Worm (Caenorhabditis elegans) whole organism, dauer: Measurements from ENCODE around the gene ugt-45.

Source experiments
- unc-62 ChIP-seq: sonication (generic microtip); optimal IDR thresholded peaks from 2 replicates; lab custom pipeline; 2017; ENCODE audit warnings: missing biosample characterization, missing genetic modification reagents, missing genetic modification characterization

ugt-45 gene

DNA sequence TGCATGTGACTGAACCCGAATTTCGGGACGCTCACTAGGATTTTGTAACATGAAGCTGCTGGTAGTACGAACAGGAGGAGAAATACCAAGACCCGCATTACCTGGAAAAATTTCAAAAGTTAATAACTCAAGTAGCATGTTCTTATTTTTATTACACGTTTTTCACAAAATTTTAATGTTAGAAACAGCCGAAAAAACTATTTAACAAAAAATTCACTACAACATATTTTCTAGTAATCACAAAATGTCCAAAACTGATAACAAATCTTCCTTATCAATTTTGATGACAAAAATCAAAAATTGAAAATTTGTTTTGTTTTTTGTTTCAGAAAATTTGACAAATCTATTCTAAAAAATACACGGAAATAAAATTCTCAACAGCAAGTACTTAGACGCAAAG lies at the start of gene ugt-45:
TSS of gene ugt-45 (minus strand) at position 101 of the 400 bp plus-strand sequence.
- TF ChIP-seq unc-62 (GFP tag; lab: Kevin White, UChicago), result no peak

ce11 chrIV:3797442-3797841 lies 46.5 kb upstream of the ugt-45 start:
- no peak for TF ChIP-seq unc-62 (GFP tag; lab: Kevin White, UChicago)

- no peak for TF ChIP-seq unc-62 (GFP tag; lab: Kevin White, UChicago)
Observed at ce11 chrIV:3794437-3794836, 43.5 kb upstream of the ugt-45 start, which contains the start of gene K09B3.1. Gene K09B3.1, plus strand, starts transcription at chrIV:3794737.

ce11 chrIV:3783910-3784309 lies 33.0 kb upstream of the ugt-45 start, which contains the start of gene glct-6:
Gene glct-6, plus strand, starts transcription at chrIV:3784210.
- TF ChIP-seq unc-62 (GFP tag; lab: Kevin White, UChicago), result no peak

DNA sequence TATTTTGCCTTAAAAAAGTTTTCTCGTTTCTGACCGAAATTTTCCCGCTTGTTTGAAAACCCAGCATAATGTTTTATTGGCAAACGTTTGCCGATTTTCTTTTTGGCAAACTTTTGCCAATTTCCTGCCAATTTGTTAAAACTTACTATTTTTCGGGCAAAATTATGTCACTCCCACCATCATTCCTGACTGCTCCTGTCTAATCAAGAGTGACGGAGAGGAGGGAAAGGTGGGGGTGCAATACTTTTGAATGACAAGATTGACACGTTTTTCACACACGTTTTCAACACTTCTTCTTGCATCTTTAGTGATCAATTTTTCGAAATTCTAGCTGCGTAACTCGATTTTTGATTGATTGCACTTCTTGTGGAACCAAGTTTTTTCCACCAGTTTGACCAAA lies 30.6 kb upstream of the ugt-45 start:
- TF ChIP-seq unc-62 (GFP tag; lab: Kevin White, UChicago), result no peak

DNA sequence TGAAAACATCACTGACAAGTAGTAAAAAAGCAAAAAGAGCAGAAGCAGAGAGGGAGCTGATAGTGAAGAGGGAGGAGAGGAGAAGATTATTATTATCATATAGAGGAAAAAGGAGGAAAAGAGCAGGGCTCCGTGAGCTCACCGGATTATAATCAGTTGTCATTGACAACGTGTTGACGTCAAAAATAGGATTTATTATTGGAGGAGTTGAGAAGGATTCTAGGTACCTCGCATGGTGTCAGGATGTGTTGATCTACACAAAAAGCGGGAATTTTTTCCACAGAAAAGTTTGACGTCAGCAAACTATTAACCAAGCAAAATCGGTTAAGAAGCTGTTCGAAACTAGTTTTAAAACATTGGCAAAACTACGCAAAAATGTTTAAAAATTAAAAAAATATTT lies 23.3 kb upstream of the ugt-45 start:
- no peak for TF ChIP-seq unc-62 (GFP tag; lab: Kevin White, UChicago)

- TF ChIP-seq unc-62 (GFP tag; lab: Kevin White, UChicago), result no peak
Observed at ce11 chrIV:3767749-3768148, 16.8 kb upstream of the ugt-45 start.

DNA sequence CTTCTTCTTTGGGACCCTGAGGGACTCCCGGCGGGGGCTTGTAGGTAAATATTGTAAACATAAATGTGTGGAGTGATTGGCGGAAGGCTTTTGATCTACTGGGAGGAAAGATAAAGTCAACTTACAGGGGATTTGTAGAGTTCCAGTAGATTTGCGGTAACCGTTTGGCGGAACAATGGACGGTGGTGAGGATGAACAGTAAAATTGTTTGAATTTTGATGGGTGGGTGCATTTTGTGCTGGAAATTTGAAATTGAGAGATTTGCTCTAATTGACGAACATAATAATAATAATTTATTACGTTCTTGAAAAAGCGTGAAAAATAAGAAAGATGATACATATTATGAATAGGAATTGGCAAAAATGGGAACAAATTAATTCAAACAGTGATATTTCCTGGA lies 15.7 kb upstream of the ugt-45 start, which contains the start of gene vab-2:
TSS of gene vab-2 (minus strand) at position 238 of the 400 bp plus-strand sequence.
- no peak for TF ChIP-seq unc-62 (GFP tag; lab: Kevin White, UChicago)

DNA sequence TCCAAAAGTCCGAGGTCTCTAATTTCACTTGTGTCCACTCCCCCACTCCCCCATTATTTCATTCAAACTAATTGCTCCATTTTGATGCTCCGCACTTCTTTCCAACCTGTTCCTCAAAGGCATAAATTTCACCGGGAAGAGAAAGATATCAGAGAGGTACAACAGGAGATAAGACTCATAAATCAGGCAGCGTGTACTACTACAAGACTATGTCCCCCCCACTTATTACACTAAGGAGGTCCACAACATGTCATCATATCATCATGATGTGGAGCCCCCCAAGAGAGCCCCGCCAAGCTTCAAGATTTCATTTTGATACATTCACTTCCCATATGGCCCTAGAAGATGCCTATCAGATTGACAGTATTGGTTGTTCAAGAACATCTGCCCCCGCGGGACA lies 14.6 kb upstream of the ugt-45 start:
- no peak for TF ChIP-seq unc-62 (GFP tag; lab: Kevin White, UChicago)

- TF ChIP-seq unc-62 (GFP tag; lab: Kevin White, UChicago), result no peak
Observed at ce11 chrIV:3764012-3764549, 13.2 kb upstream of the ugt-45 start.

DNA sequence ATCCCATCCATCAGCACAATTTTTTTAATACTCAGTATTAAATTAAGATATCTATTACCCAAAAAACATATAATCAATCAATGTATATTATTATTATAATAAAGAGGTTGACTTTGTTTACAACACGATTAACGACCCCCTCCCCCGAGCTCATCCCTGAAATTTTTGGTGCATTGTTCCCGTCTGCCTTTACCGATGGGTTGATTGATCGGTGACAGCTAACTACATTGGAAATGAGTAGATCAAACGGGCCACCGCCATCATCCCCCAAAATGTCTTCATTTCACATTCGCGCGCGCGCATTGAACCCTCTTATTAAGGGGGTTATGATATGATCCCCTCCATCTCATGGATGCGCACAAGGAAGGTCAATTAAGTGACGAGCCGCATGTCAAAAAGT lies 8.9 kb upstream of the ugt-45 start:
- no peak for TF ChIP-seq unc-62 (GFP tag; lab: Kevin White, UChicago)

ce11 chrIV:3755921-3756320 lies 5.0 kb upstream of the ugt-45 start, which contains the start of gene best-20:
Gene best-20, plus strand, starts transcription at chrIV:3756221.
- no peak for TF ChIP-seq unc-62 (GFP tag; lab: Kevin White, UChicago)

DNA sequence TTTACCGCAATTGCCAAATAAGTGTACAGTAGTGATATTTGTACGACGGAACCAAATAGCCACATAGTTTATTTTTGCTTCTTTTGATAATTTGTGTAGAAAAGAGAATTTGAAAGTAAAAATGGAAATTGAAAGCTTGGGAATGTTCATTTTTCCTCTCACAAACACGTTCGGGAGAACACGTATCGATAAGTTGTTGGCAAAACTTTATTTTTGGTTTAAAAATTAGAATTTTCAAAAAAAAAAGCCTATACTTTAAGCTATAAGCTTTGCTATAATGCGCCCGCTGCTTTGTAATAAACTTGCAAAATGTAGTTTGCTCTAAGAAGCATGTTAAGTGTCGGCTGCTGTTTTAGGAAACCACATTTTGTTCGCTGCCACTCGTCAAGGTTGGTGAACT lies 4.5 kb upstream of the ugt-45 start, which contains the start of gene Y37E11AR.7:
TSS of gene Y37E11AR.7 (minus strand) at position 101 of the 400 bp plus-strand sequence.
- no peak for TF ChIP-seq unc-62 (GFP tag; lab: Kevin White, UChicago)

ce11 chrIV:3752276-3752675 lies 1.4 kb upstream of the ugt-45 start:
- TF ChIP-seq unc-62 (GFP tag; lab: Kevin White, UChicago), result no peak

DNA sequence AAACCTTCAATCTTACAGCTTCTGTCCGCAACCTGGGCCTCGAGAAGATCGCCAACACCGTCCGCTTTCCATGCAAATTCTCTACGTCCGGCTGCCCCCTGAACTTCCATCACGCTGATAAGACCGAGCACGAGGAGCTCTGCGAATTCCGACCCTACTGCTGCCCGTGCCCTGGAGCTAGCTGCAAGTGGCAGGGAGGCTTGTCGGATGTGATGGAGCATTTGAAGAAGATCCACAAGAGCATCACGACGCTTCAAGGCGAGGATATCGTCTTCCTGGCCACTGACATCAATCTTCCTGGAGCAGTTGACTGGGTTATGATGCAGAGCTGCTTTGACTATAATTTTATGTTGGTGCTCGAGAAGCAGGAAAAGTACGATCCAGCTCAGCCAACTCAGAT lies 5.1 kb downstream of the ugt-45 start:
- no peak for TF ChIP-seq unc-62 (GFP tag; lab: Kevin White, UChicago)

- no peak for TF ChIP-seq unc-62 (GFP tag; lab: Kevin White, UChicago)
Observed at ce11 chrIV:3743748-3744147, 7.2 kb downstream of the ugt-45 start, which contains the start of gene siah-1. Gene siah-1, plus strand, starts transcription at chrIV:3744048.

DNA sequence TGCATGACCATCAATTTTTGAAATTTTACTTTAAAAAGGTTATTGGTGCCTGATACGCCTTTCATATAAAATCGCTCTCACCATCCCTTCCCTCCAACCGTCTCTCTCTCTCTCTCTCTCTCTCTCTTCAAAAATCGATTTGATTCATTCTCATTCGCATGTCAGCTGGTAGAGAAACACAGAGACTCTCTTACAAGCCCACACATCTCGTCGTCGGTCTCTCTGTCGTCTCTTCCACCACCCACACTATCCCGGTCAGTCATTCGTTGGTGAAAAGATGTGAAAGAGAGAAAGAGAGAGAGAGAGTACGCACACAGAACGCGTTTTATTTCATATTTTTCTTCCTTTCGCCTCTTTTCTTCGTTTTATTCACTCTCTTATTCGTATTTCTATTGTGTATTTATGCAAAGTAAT lies 8.5 kb downstream of the ugt-45 start:
- no peak for TF ChIP-seq unc-62 (GFP tag; lab: Kevin White, UChicago)
